Worm (Caenorhabditis elegans): ENCODE data around the gene M88.3.

The M88.3 gene

DNA sequence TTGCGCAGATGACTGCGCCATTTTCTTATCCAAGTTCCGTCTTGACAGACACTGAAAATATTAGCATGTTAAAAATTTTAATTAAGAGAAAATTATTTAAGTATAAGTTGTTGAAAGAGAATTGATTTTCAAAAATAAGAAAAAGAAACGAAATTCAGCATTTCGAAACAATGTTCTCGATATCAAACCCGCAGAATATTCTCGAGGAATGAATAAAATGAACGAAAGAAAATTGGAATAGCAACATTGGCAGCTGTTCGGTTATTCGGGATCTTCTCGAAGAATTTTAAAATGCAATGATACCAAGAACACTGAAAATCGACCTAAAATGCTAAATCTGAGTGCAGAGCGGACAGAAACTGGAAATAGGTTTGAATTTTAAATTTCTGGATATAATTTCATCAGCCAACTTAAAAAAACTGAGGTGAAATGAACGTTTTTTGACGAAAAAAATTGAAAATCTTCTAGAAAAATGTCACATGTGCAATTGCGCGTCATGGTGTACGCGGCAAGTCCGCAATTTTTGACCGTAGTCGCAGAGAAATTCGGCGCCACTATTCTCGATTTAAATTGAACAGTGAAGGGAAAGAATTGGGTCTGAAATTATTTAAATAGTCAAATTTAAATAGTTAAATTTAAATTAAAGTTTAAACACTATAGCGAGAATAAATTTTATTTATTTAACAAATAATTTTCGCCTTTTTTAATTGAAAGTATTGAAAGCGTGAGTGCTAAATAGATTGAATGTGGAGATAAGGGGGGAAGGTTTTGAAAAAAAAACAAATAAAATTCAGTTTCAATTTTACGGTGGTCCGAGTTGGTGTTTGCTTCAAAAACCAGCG lies 36.6 kb downstream of the M88.3 start, which contains the start of the genes cct-5 and F25F2.1:
Gene cct-5, minus strand, starts transcription at position 51 of the 842 bp plus-strand sequence.
Gene F25F2.1, plus strand, starts transcription at position 792 of the 842 bp plus-strand sequence.
- no peak for TF ChIP-seq dao-5 (tag; optimal IDR thresholded peaks at IDR 0.05)
- TF ChIP-seq him-1 (tag; optimal IDR thresholded peaks at IDR 0.05), result peak; percentile 69
- TF ChIP-seq W03F9.2 (tag; optimal IDR thresholded peaks at IDR 0.05), result peak; percentile 87

DNA sequence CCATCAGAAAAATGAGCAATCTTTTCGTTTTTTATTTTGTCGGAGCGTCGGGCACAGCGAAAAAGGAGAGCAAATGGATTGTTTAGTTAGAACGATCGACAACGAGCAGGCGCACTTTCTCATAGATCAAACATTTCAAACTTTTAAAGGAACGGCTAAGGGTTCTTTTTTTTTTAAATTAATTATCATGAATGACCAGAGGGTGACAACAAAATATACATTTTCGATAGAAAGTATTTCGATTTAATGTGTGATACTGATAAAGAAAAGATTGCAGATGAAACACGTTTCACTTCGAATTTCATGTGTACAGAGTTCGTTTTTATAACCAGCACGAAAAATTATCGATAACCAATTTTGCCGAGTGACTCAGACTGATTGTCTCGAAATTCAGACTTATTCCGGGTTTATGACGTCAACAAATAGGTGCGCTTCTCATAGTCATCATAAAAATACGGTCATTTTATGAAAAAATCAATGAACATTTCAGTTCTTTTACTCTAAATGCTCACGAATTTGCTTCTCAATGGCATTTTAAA lies 38.2 kb downstream of the M88.3 start:
- TF ChIP-seq dao-5 (tag; optimal IDR thresholded peaks at IDR 0.05) (no peak), W03F9.2 (tag; optimal IDR thresholded peaks at IDR 0.05) (peak; percentile 14), him-1 (tag; optimal IDR thresholded peaks at IDR 0.05) (no peak)

DNA sequence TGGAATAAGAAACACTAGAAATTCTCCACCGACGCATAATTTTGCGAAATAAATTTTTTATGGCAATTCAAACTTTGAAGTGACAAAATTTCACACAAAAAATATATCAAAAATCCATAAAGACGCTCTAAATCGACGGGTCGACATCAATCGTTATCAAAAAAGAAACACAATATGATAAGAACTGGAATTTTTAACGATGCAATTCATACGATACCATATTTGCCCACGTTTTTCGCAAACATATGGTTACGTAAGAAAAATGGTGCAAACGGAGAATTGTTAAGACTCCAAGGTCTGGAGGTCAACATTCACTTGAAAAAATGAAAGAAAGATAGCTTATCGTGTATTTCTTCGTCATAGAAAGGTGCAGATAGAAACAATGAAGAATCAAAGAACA lies 38.7 kb downstream of the M88.3 start:
- TF ChIP-seq dao-5 (tag; optimal IDR thresholded peaks at IDR 0.05) (no peak), W03F9.2 (tag; optimal IDR thresholded peaks at IDR 0.05) (no peak), him-1 (tag; optimal IDR thresholded peaks at IDR 0.05) (no peak)

DNA sequence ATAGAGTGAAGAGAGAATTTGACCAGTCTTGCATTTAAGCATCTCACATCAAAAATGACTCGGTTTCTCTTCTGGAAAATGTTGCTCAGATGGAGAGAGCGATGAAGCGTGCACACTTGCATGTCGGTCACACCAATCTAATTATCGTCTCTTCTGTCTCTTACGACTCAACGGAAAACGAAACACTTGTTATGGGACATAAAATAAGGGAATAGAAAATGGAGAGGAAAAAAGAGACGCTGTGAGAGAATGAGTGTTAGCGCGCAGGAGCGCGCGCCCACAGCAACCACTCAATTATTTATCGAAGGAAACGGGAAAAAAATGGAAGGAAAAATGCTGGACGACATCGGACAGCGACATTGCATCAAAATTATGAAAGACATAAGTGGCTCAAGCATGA lies 39.1 kb downstream of the M88.3 start:
- TF ChIP-seq him-1 (tag; optimal IDR thresholded peaks at IDR 0.05) (no peak), W03F9.2 (tag; optimal IDR thresholded peaks at IDR 0.05) (no peak), dao-5 (tag; optimal IDR thresholded peaks at IDR 0.05) (no peak)

DNA sequence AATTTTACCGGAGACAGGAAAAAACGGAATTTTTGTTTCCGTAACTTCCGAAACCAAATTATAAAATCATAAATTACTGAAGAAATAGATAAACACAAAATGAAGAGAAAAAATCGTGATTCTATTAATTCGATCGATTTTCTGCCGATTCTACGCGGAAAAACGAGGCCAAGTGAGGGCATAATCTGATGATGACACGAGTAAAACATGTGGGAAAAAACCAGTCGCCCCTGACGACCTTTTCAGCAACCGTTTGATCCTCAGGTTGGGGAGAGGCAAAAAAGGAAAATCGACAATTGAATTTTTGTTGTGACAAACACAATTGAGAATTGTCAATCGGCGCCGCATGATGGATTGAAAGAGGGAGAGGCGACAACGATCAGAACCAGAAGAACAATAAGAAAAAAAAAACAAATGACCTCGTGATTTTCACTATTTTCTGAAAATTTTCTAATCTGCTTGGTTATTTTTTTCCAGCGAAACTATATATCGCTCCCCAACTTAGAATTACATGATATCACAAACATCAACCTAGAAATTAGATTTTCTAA lies 39.9 kb downstream of the M88.3 start:
- no peak for TF ChIP-seq W03F9.2 (tag; optimal IDR thresholded peaks at IDR 0.05)
- TF ChIP-seq him-1 (tag; optimal IDR thresholded peaks at IDR 0.05), result no peak
- no peak for TF ChIP-seq dao-5 (tag; optimal IDR thresholded peaks at IDR 0.05)

DNA sequence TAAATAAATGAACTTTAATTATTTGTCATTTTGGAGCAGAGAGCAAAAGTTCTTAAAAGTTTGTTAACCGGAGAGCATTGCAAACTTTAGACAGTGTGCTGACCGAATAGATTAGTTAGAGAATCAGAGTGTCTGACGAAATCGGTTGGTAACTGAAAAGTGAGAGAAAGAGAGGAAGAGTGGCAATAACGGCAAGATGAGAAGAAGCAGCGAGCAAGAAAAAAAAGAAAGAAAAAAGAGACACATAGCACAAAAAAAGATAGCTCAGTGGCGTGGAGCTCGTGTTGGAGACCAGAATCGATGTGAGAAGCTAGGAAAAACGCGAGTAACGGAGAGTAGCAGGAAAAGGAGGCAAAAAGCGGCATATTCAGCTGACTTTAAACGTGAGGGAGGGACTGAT lies 40.5 kb downstream of the M88.3 start:
- TF ChIP-seq dao-5 (tag; optimal IDR thresholded peaks at IDR 0.05) (no peak), him-1 (tag; optimal IDR thresholded peaks at IDR 0.05) (peak; percentile 54), W03F9.2 (tag; optimal IDR thresholded peaks at IDR 0.05) (peak; percentile 34)

DNA sequence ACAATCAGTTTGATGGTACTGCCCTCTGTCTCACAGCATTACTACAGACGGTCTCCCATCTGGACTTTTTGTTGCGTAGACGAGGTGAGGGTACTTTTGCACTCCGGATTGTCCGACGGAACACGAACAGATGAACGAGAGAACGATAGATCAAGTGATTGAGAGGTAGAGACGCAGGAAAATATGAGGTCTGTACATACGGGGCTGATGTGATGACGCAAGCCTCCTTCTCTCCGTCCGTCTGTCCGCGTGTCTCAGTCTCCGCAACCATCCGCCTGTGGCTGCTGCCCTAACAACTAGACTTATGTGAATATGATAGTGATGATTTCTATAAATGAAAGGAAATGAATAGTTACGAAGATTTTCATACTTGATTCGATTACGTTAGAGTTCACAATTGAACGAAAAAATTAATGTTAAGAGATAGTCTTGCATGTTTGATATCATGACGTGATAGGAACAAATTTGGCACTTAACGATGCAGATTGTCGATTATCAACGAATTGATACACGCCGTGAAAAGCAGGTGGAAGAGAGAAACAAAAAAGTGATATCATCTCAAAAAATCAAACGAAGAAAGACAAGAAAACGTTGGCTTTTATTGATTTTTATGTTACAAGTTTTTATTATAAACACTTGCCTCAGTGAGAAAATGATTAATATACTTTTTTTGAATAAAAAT lies 42.2 kb downstream of the M88.3 start:
- TF ChIP-seq dao-5 (tag; optimal IDR thresholded peaks at IDR 0.05) (no peak), him-1 (tag; optimal IDR thresholded peaks at IDR 0.05) (no peak), W03F9.2 (tag; optimal IDR thresholded peaks at IDR 0.05) (no peak)

DNA sequence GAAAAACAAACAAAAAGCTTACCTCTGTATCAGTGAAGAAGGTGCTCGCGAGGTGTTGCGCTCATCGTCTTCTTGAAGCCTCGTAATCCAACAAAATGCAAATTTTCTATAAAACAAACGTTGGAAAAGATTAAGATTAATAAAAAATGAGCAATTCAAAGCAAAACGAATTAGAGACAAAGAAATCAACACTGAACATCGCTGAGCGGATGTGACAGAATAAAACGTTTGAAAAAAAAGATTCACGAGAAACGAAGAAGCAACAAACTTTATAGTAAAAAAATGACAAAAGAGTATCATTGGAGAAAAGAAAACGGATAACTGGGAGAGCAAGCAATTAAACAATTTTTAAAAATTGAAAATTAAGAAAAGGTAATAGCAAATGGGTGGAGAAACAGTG lies 45.9 kb downstream of the M88.3 start, which contains the start of the genes C07G2.5 and atf-7:
Gene C07G2.5, minus strand, starts transcription at position 101 of the 400 bp plus-strand sequence.
Gene atf-7, minus strand, starts transcription at position 108 of the 400 bp plus-strand sequence.
- TF ChIP-seq dao-5 (tag; optimal IDR thresholded peaks at IDR 0.05) (no peak), W03F9.2 (tag; optimal IDR thresholded peaks at IDR 0.05) (no peak), him-1 (tag; optimal IDR thresholded peaks at IDR 0.05) (no peak)

DNA sequence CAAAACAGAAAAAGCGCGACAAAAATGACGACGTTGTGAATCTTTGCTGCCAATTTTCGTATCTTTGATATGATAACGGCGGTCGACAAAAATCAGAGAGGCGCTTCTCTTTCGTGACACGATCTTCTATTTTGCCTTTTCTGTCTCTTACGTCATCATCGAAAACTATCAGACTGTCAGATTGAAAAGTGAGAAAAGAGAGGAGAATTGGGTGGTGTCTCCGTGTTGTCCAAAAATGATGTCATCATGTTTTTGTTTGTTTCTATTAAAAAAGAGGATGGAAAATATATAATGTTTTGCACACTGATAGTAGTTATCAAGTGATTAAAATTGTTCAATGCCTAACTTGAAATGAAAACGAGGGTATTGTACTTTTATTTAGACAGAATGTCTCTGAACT lies 48.8 kb downstream of the M88.3 start:
- TF ChIP-seq W03F9.2 (tag; optimal IDR thresholded peaks at IDR 0.05) (no peak), dao-5 (tag; optimal IDR thresholded peaks at IDR 0.05) (no peak), him-1 (tag; optimal IDR thresholded peaks at IDR 0.05) (no peak)

DNA sequence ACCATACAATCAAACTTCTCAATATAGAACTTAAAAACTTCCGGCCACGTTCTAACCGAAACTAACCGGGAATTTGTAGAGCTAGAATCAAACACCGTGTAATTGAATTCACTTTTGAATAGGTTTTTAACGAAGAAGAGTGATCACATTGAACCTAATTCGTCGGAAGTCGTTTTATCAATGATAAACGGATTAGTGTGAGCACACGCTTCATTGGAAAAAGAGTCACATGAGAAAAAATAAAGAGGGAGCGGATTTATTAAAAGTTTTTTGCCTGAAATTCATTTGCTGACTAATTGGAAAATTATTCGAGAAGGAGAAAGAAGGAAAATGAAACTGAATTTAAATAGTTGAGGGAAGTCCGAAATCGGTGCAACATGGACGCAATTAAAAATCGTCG lies 49.2 kb downstream of the M88.3 start:
- TF ChIP-seq him-1 (tag; optimal IDR thresholded peaks at IDR 0.05), result no peak
- TF ChIP-seq W03F9.2 (tag; optimal IDR thresholded peaks at IDR 0.05), result no peak
- TF ChIP-seq dao-5 (tag; optimal IDR thresholded peaks at IDR 0.05), result no peak

DNA sequence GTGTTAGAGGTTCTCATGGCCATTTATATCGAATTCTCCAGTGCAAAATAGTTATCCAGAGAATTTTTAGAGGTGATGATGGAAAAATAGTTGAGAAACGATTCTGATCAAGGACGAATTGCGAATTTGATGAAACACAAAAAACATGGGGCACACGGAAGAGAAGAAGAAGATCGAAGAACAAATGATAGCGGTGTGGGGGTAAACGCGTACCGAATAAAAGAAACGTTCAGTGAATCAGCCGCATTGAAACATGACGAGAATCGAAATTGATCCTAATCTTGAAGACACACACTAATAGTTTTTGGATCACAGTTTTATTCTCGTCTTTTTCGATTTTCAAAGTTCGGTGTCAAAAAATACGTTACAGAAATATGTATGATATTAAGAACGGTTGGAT lies 49.6 kb downstream of the M88.3 start:
- TF ChIP-seq dao-5 (tag; optimal IDR thresholded peaks at IDR 0.05) (no peak), W03F9.2 (tag; optimal IDR thresholded peaks at IDR 0.05) (no peak), him-1 (tag; optimal IDR thresholded peaks at IDR 0.05) (no peak)

DNA sequence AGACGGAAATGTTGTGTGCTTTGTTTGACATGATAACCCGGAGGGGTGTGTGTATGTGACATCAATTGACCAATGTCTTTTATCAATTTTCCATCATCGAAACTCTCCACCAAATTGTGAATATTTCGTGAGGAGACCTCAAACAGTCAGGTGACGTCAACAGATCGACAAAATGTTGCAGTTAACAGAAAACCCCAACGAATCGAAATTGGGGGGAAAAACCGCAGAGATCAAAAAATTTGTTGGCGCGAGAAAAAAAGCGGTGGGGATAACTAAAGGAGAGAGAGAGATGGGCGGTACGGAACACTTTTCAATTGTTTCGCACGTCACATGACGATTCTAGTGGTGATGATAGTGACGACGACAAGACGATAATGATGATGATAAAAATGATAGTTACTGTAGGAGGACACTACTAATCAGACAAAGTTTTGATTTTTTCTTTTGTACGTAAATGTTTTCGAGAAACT lies 50.3 kb downstream of the M88.3 start:
- TF ChIP-seq him-1 (tag; optimal IDR thresholded peaks at IDR 0.05) (no peak), W03F9.2 (tag; optimal IDR thresholded peaks at IDR 0.05) (no peak), dao-5 (tag; optimal IDR thresholded peaks at IDR 0.05) (no peak)

All from whole organism, L4/young adult.